Fruit fly (Drosophila melanogaster): ENCODE measurements around the gene CG46412.

Gene CG46412

dm6 chr3L:11574563-11574962 lies 10.7 kb upstream of the CG46412 start, which contains the start of gene CG33490:
CG33490 (minus strand) TSS chr3L:11574663.
- TF ChIP-seq usp (GFP tag; optimal IDR thresholded peaks at IDR 0.05) = no peak
- TF ChIP-seq psq (optimal IDR thresholded peaks at IDR 0.05) = no peak
- no peak for TF ChIP-seq Dll (optimal IDR thresholded peaks at IDR 0.05)
- TF ChIP-seq EcR (GFP tag; optimal IDR thresholded peaks at IDR 0.05) = no peak
- TF ChIP-seq pan (optimal IDR thresholded peaks at IDR 0.05) = no peak
- TF ChIP-seq CG8478 (optimal IDR thresholded peaks at IDR 0.05) = no peak

- TF ChIP-seq pan (optimal IDR thresholded peaks at IDR 0.05) (no peak), usp (GFP tag; optimal IDR thresholded peaks at IDR 0.05) (no peak), CG8478 (optimal IDR thresholded peaks at IDR 0.05) (no peak), EcR (GFP tag; optimal IDR thresholded peaks at IDR 0.05) (no peak), psq (optimal IDR thresholded peaks at IDR 0.05) (no peak), Dll (optimal IDR thresholded peaks at IDR 0.05) (no peak)
Measured at dm6 chr3L:11561946-11562760, 1.7 kb downstream of the CG46412 start, which contains the start of the genes CG7394 and Mob2. CG7394 (plus strand) TSS chr3L:11561996. Mob2 (minus strand) TSS chr3L:11562233.

- TF ChIP-seq usp (GFP tag; optimal IDR thresholded peaks at IDR 0.05) (no peak), EcR (GFP tag; optimal IDR thresholded peaks at IDR 0.05) (peak; percentile 58 to 74)
Measured at dm6 chr3L:11560885-11561284, 3.0 kb downstream of the CG46412 start.

- TF ChIP-seq usp (GFP tag; optimal IDR thresholded peaks at IDR 0.05) (no peak), CG8478 (optimal IDR thresholded peaks at IDR 0.05) (no peak), Dll (optimal IDR thresholded peaks at IDR 0.05) (no peak), psq (optimal IDR thresholded peaks at IDR 0.05) (no peak), pan (optimal IDR thresholded peaks at IDR 0.05) (no peak)
Measured at dm6 chr3L:11557209-11557608, 6.7 kb downstream of the CG46412 start.

- no peak for TF ChIP-seq Dll (optimal IDR thresholded peaks at IDR 0.05)
- TF ChIP-seq EcR (GFP tag; optimal IDR thresholded peaks at IDR 0.05) = no peak
- TF ChIP-seq CG8478 (optimal IDR thresholded peaks at IDR 0.05) = no peak
- TF ChIP-seq pan (optimal IDR thresholded peaks at IDR 0.05) = no peak
- no peak for TF ChIP-seq usp (GFP tag; optimal IDR thresholded peaks at IDR 0.05)
- TF ChIP-seq psq (optimal IDR thresholded peaks at IDR 0.05) = no peak
Measured at dm6 chr3L:11556637-11557036, 7.2 kb downstream of the CG46412 start.

dm6 chr3L:11555662-11556460 lies 8.0 kb downstream of the CG46412 start:
- TF ChIP-seq EcR (GFP tag; optimal IDR thresholded peaks at IDR 0.05) = no peak
- no peak for TF ChIP-seq usp (GFP tag; optimal IDR thresholded peaks at IDR 0.05)
- no peak for TF ChIP-seq psq (optimal IDR thresholded peaks at IDR 0.05)

- TF ChIP-seq psq (optimal IDR thresholded peaks at IDR 0.05) (no peak), pan (optimal IDR thresholded peaks at IDR 0.05) (no peak), EcR (GFP tag; optimal IDR thresholded peaks at IDR 0.05) (no peak), Dll (optimal IDR thresholded peaks at IDR 0.05) (no peak), CG8478 (optimal IDR thresholded peaks at IDR 0.05) (no peak), usp (GFP tag; optimal IDR thresholded peaks at IDR 0.05) (no peak)
Measured at dm6 chr3L:11554796-11555195, 9.1 kb downstream of the CG46412 start.

dm6 chr3L:11554338-11554737 lies 9.5 kb downstream of the CG46412 start:
- TF ChIP-seq psq (optimal IDR thresholded peaks at IDR 0.05) (no peak), Dll (optimal IDR thresholded peaks at IDR 0.05) (no peak), CG8478 (optimal IDR thresholded peaks at IDR 0.05) (no peak), EcR (GFP tag; optimal IDR thresholded peaks at IDR 0.05) (no peak), usp (GFP tag; optimal IDR thresholded peaks at IDR 0.05) (no peak), pan (optimal IDR thresholded peaks at IDR 0.05) (no peak)

- no peak for TF ChIP-seq Dll (optimal IDR thresholded peaks at IDR 0.05)
Measured at dm6 chr3L:11553672-11554068, 10.2 kb downstream of the CG46412 start.

- no peak for TF ChIP-seq EcR (GFP tag; optimal IDR thresholded peaks at IDR 0.05)
- TF ChIP-seq CG8478 (optimal IDR thresholded peaks at IDR 0.05) = peak; percentile 56
- peak; percentile 98 for TF ChIP-seq Dll (optimal IDR thresholded peaks at IDR 0.05)
- TF ChIP-seq usp (GFP tag; optimal IDR thresholded peaks at IDR 0.05) = no peak
- no peak for TF ChIP-seq psq (optimal IDR thresholded peaks at IDR 0.05)
- TF ChIP-seq pan (optimal IDR thresholded peaks at IDR 0.05) = no peak
Measured at dm6 chr3L:11552996-11553671, 10.7 kb downstream of the CG46412 start.

dm6 chr3L:11551949-11552348 lies 11.9 kb downstream of the CG46412 start:
- TF ChIP-seq usp (GFP tag; optimal IDR thresholded peaks at IDR 0.05) (no peak), EcR (GFP tag; optimal IDR thresholded peaks at IDR 0.05) (no peak), Dll (optimal IDR thresholded peaks at IDR 0.05) (no peak), psq (optimal IDR thresholded peaks at IDR 0.05) (no peak), pan (optimal IDR thresholded peaks at IDR 0.05) (no peak), CG8478 (optimal IDR thresholded peaks at IDR 0.05) (no peak)

Data from whole organism.